Worm (Caenorhabditis elegans) whole organism, mixed stage, embryonic: Measurements from ENCODE around the gene sre-41.

Source experiments
- M03D4.4 ChIP-seq: sonication (generic microtip); optimal IDR thresholded peaks from 2 replicates; lab custom pipeline; 2017; ENCODE audit warnings: mild to moderate bottlenecking, missing genetic modification characterization, missing compliant biosample characterization
- bed-3 ChIP-seq: fragments of 200-800 bp; sonication (Bioruptor generic); optimal IDR thresholded peaks from 3 replicates; lab custom pipeline; 2018; ENCODE audit warnings: mild to moderate bottlenecking, missing genetic modification characterization, moderate library complexity, missing compliant biosample characterization
- blmp-1 ChIP-seq: fragments of 150-350 bp; optimal IDR thresholded peaks from 2 replicates; lab custom pipeline; 2014; ENCODE audit warnings: missing biosample characterization, missing genetic modification characterization
- ceh-39 ChIP-seq: fragments of 150-350 bp; optimal IDR thresholded peaks from 2 replicates; lab custom pipeline; 2014; ENCODE audit warnings: missing biosample characterization, missing genetic modification characterization
- ceh-43 ChIP-seq: fragments of 200-800 bp; sonication (Bioruptor generic); optimal IDR thresholded peaks from 2 replicates; lab custom pipeline; 2018; ENCODE audit warnings: mild to moderate bottlenecking, missing genetic modification characterization, moderate library complexity, missing compliant biosample characterization
- ceh-83 ChIP-seq: fragments of 200-800 bp; sonication (Bioruptor generic); optimal IDR thresholded peaks from 2 replicates; lab custom pipeline; 2018; ENCODE audit warnings: mild to moderate bottlenecking, missing genetic modification characterization, missing compliant biosample characterization
- ces-1 ChIP-seq: fragments of 150-350 bp; optimal IDR thresholded peaks from 2 replicates; lab custom pipeline; 2014; ENCODE audit warnings: missing biosample characterization, missing genetic modification reagents, missing genetic modification characterization
- cnd-1 ChIP-seq: fragments of 200-800 bp; sonication (Bioruptor generic); optimal IDR thresholded peaks from 2 replicates; lab custom pipeline; 2018; ENCODE audit warnings: mild to moderate bottlenecking, missing genetic modification characterization, missing compliant biosample characterization
- drap-1 ChIP-seq: fragments of 200-800 bp; sonication (Bioruptor generic); optimal IDR thresholded peaks from 3 replicates; lab custom pipeline; 2018; ENCODE audit warnings: mild to moderate bottlenecking, missing genetic modification characterization, missing compliant biosample characterization
- elt-1 ChIP-seq: sonication (generic microtip); optimal IDR thresholded peaks from 2 replicates; lab custom pipeline; 2017; ENCODE audit warnings: missing genetic modification characterization, mild to moderate bottlenecking, missing compliant biosample characterization, antibody characterized with exemption, moderate library complexity, borderline replicate concordance; ENCODE audit not compliant: insufficient read depth
- elt-3 ChIP-seq: fragments of 150-350 bp; optimal IDR thresholded peaks from 2 replicates; lab custom pipeline; 2014; ENCODE audit warnings: missing biosample characterization, missing genetic modification characterization
- flh-1 ChIP-seq: fragments of 200-800 bp; sonication (Bioruptor generic); optimal IDR thresholded peaks from 2 replicates; lab custom pipeline; 2018; ENCODE audit warnings: mild to moderate bottlenecking, missing genetic modification characterization, moderate library complexity, missing compliant biosample characterization
- ham-2 ChIP-seq: fragments of 200-800 bp; sonication (Bioruptor generic); optimal IDR thresholded peaks from 2 replicates; lab custom pipeline; 2018; ENCODE audit warnings: mild to moderate bottlenecking, missing genetic modification characterization, missing compliant biosample characterization
- hlh-1 ChIP-seq: fragments of 150-350 bp; optimal IDR thresholded peaks from 2 replicates; lab custom pipeline; 2014; ENCODE audit warnings: missing biosample characterization, missing genetic modification reagents, missing genetic modification characterization
- lin-13 ChIP-seq: fragments of 150-350 bp; optimal IDR thresholded peaks from 2 replicates; lab custom pipeline; 2014; ENCODE audit warnings: missing biosample characterization, missing genetic modification characterization
- lin-32 ChIP-seq: fragments of 200-800 bp; sonication (Bioruptor generic); optimal IDR thresholded peaks from 2 replicates; lab custom pipeline; 2018; ENCODE audit warnings: mild to moderate bottlenecking, missing genetic modification characterization, missing compliant biosample characterization
- mab-5 ChIP-seq: fragments of 150-350 bp; optimal IDR thresholded peaks from 2 replicates; lab custom pipeline; 2014; ENCODE audit warnings: missing biosample characterization, missing genetic modification characterization
- mep-1 ChIP-seq: fragments of 150-350 bp; optimal IDR thresholded peaks from 2 replicates; lab custom pipeline; 2017; ENCODE audit warnings: missing biosample characterization, missing genetic modification reagents, missing genetic modification characterization, inconsistent platforms
- mls-2 ChIP-seq: sonication (generic microtip); optimal IDR thresholded peaks from 2 replicates; lab custom pipeline; 2016; ENCODE audit warnings: mild to moderate bottlenecking, missing genetic modification characterization, moderate library complexity, missing compliant biosample characterization
- nhr-12 ChIP-seq: fragments of 150-350 bp; optimal IDR thresholded peaks from 2 replicates; lab custom pipeline; 2014; ENCODE audit warnings: missing biosample characterization, missing genetic modification characterization
- nhr-2 ChIP-seq: fragments of 150-350 bp; optimal IDR thresholded peaks from 2 replicates; lab custom pipeline; 2014; ENCODE audit warnings: missing biosample characterization, missing genetic modification characterization
- nhr-28 ChIP-seq: fragments of 150-350 bp; optimal IDR thresholded peaks from 2 replicates; lab custom pipeline; 2014; ENCODE audit warnings: missing biosample characterization, missing genetic modification characterization
- pha-4 ChIP-seq: fragments of 150-350 bp; optimal IDR thresholded peaks from 2 replicates; lab custom pipeline; 2018; ENCODE audit warnings: missing biosample characterization, missing genetic modification reagents, missing genetic modification characterization
- sem-2 ChIP-seq: fragments of 200-800 bp; sonication (Bioruptor generic); optimal IDR thresholded peaks from 2 replicates; lab custom pipeline; 2018; ENCODE audit warnings: mild to moderate bottlenecking, missing genetic modification characterization, missing compliant biosample characterization
- snpc-4 ChIP-seq: fragments of 150-350 bp; optimal IDR thresholded peaks from 2 replicates; lab custom pipeline; 2014; ENCODE audit warnings: missing biosample characterization, missing genetic modification characterization
- sptf-1 ChIP-seq: sonication (generic microtip); optimal IDR thresholded peaks from 2 replicates; lab custom pipeline; 2017; ENCODE audit warnings: mild to moderate bottlenecking, missing genetic modification characterization, moderate library complexity, missing compliant biosample characterization
- tbx-8 ChIP-seq: fragments of 200-800 bp; sonication (Bioruptor generic); optimal IDR thresholded peaks from 2 replicates; lab custom pipeline; 2018; ENCODE audit warnings: mild to moderate bottlenecking, missing genetic modification characterization, moderate library complexity, missing compliant biosample characterization
- unc-120 ChIP-seq: sonication (generic microtip); optimal IDR thresholded peaks from 2 replicates; lab custom pipeline; 2017; ENCODE audit warnings: missing genetic modification characterization, missing compliant biosample characterization; ENCODE audit not compliant: poor library complexity, severe bottlenecking
- unc-39 ChIP-seq: fragments of 150-350 bp; optimal IDR thresholded peaks from 2 replicates; lab custom pipeline; 2014; ENCODE audit warnings: missing biosample characterization, missing genetic modification characterization
- zip-8 ChIP-seq: fragments of 150-350 bp; optimal IDR thresholded peaks from 2 replicates; lab custom pipeline; 2014; ENCODE audit warnings: missing biosample characterization, missing genetic modification characterization
- ztf-11 ChIP-seq: fragments of 150-350 bp; optimal IDR thresholded peaks from 2 replicates; lab custom pipeline; 2014; ENCODE audit warnings: missing biosample characterization, missing genetic modification characterization

The sre-41 gene

DNA sequence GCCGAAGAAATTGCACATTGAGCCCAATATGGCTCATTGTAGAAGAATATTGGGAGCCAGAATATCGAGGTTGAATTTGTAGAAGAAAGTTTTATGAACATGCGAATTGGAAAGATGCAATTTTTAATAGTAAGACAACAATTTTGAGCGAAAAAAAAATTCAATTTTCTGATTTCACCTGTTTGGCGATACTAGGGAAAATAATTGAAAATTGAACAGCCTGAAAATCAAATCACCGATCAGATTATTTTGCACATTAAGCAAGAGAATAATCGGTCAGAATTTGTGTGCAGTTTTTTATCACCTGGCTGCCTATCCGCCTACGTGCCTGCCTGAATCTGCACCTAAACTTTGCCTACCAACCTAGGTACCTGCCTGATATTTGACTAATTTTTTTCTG, 32.4 kb downstream of the sre-41 start, which contains the start of gene sre-26:
Gene sre-26, minus strand, starts transcription at position 101 of the 400 bp plus-strand sequence.
- TF ChIP-seq ham-2 (GFP tag; lab: Kevin White, UChicago) (no peak), drap-1 (GFP tag; lab: Kevin White, UChicago) (no peak), pha-4 (no peak), lin-32 (no peak), sem-2 (GFP tag; lab: Kevin White, UChicago) (no peak), snpc-4 (tag; lab: Kevin White, UChicago) (no peak), hlh-1 (tag; lab: Kevin White, UChicago) (no peak), cnd-1 (tag; lab: Kevin White, UChicago) (no peak), ztf-11 (tag; lab: Kevin White, UChicago) (no peak), tbx-8 (GFP tag; lab: Kevin White, UChicago) (no peak), ceh-43 (GFP tag; lab: Kevin White, UChicago) (no peak), nhr-12 (tag; lab: Kevin White, UChicago) (no peak), sptf-1 (tag; lab: Kevin White, UChicago) (no peak), ceh-39 (no peak), M03D4.4 (tag; lab: Kevin White, UChicago) (no peak), mep-1 (tag; lab: Kevin White, UChicago) (no peak), unc-120 (tag; lab: Kevin White, UChicago) (no peak)

DNA sequence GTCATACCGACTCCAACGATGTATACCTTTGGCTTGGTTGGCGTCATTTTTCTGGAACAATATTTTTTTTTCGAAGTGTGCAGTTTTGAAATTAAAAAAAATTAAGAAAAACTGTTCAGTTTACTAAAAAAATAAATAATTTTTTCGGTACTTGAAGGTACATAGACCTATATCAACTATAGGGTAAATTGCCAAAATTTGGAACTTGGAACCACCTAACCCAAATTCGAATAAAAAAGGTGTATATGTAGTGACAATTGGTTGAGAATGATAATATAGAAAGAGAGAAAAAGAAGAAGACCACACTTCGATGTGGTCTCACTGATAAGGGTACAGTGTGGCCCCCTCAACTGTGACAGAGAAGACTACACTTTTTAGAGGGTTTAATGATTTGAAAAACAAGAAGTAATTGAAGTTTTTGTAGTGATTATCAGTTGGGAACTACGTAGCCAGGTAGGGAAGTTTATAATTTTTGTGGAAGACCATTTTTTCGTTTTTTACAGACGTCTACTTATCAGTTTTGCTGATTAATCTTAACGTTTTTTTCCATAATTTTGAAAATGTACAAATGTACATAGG, 37.7 kb downstream of the sre-41 start, which contains the start of gene daf-22:
Gene daf-22, minus strand, starts transcription at position 51 of the 579 bp plus-strand sequence.
- no peak for TF ChIP-seq unc-39
- no peak for TF ChIP-seq unc-120 (tag; lab: Kevin White, UChicago)
- TF ChIP-seq mep-1 (tag; lab: Kevin White, UChicago), result no peak

DNA sequence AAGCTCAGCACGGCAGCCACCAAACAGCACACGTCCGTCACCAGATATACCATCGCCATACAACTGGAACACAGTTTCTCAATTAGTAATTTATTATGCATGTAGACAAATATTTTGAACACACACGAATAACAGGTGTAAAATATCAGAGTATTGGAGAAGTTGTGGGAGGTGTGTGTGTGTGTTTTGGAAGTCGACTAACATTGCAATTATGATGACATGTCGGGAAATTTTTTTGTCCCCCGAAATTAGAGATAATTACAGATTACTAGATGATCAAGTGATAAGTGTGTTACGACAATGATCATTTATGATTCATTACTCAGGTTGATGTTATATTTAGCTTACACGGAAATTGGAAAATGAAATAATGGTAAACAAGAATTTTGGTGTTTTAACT, 41.7 kb downstream of the sre-41 start, which contains the start of gene Y57A10C.8:
Gene Y57A10C.8, minus strand, starts transcription at position 101 of the 400 bp plus-strand sequence.
- TF ChIP-seq blmp-1 (tag; lab: Kevin White, UChicago) (no peak), unc-120 (tag; lab: Kevin White, UChicago) (no peak), snpc-4 (tag; lab: Kevin White, UChicago) (no peak), ceh-43 (GFP tag; lab: Kevin White, UChicago) (no peak), sem-2 (GFP tag; lab: Kevin White, UChicago) (no peak), mep-1 (tag; lab: Kevin White, UChicago) (no peak), flh-1 (no peak), tbx-8 (GFP tag; lab: Kevin White, UChicago) (no peak), nhr-28 (tag; lab: Kevin White, UChicago) (no peak), mab-5 (no peak), ceh-83 (GFP tag; lab: Kevin White, UChicago) (no peak), mls-2 (no peak), M03D4.4 (tag; lab: Kevin White, UChicago) (no peak), elt-3 (no peak), zip-8 (tag; lab: Kevin White, UChicago) (no peak), ces-1 (GFP tag; lab: Kevin White, UChicago) (no peak), lin-32 (no peak), pha-4 (no peak)

DNA sequence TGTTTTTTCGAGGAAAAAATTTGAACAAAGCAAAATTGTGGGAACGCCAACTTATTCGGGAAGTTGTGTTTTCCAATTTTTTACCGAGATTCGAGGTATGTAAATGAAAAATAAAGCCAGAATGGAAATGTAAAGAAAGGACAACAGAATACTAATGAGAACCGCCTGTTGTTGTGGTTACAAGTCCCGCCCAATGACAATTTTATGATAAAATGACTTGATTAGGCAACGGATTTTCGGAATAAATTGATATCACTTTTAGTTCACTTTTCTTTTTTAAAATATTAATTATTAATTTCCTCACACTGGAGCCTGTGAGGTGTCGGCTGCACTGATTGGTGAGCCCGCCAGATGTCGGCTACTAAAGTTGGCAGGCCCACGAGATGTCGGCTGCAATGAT, 44.3 kb downstream of the sre-41 start, which contains the start of gene dct-12:
Gene dct-12, minus strand, starts transcription at position 101 of the 400 bp plus-strand sequence.
- TF ChIP-seq snpc-4 (tag; lab: Kevin White, UChicago) (no peak), elt-1 (tag; lab: Kevin White, UChicago) (no peak), nhr-12 (tag; lab: Kevin White, UChicago) (no peak), ces-1 (GFP tag; lab: Kevin White, UChicago) (no peak), bed-3 (no peak), cnd-1 (tag; lab: Kevin White, UChicago) (no peak), sem-2 (GFP tag; lab: Kevin White, UChicago) (no peak), pha-4 (no peak), hlh-1 (tag; lab: Kevin White, UChicago) (no peak), nhr-2 (tag; lab: Kevin White, UChicago) (no peak), ceh-83 (GFP tag; lab: Kevin White, UChicago) (no peak), ztf-11 (tag; lab: Kevin White, UChicago) (no peak), tbx-8 (GFP tag; lab: Kevin White, UChicago) (no peak), unc-39 (no peak), mep-1 (tag; lab: Kevin White, UChicago) (no peak), blmp-1 (tag; lab: Kevin White, UChicago) (no peak), M03D4.4 (tag; lab: Kevin White, UChicago) (no peak), lin-13 (tag; lab: Kevin White, UChicago) (no peak)
- TF ChIP-seq, all 35 proteins: peak for 0
